Fruit fly (Drosophila melanogaster): ENCODE results near the gene btd.

btd gene

DNA sequence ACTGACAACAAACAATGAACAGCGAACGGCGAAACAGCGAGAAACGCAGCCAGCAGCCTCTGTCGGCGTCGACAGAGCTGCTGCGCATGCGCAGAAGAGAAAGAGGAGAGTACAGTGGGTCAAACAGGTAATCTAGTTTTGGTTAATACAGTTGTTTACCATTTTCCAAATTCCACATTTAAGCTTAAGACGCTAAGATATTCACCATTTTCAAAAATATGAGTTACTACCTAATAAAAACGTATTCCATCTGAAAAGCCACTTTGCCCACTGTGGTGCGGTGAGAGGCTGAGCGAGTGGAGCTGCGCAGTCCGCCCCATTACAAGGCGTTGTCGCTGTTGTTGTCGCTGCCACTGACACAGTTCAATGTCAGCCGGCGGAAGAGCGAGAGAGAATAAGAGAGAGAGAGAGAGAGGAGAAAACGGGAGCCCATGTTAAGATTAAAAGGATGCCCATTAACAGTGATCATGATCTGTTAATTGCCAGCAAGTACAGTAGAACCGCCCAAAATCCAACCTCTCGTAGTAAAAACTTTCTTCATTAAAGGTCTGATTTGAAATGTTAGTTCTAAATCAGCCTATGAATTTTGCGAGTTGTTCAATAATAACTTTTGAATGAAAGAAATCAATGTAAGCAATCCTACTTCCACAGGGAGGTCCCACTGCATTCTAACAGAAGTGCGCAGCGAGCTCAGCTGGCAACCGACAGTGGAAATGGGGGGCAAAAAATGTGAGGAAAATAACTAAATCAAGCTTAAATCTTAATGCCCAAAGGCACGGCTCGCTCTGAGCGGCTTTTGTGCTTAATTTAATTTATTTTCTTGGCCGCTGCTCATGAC, 43.0 kb upstream of the btd start (continued):
- TF ChIP-seq dysf (GFP tag; IDR thresholded peaks at IDR 0.05): peak; percentile 95
- TF ChIP-seq CG43689 (GFP tag; IDR thresholded peaks at IDR 0.05): peak; percentile 90
- peak; percentile 94 for TF ChIP-seq CG3726 (GFP tag; IDR thresholded peaks at IDR 0.05)
- TF ChIP-seq scrt (GFP tag; optimal IDR thresholded peaks at IDR 0.05): peak; percentile 79
- peak; percentile 91 for TF ChIP-seq CG14710 (tag; optimal IDR thresholded peaks at IDR 0.05)
- TF ChIP-seq twi (tag; optimal IDR thresholded peaks at IDR 0.05): peak; percentile 79
- TF ChIP-seq CG15073 (GFP tag; optimal IDR thresholded peaks at IDR 0.05): peak; percentile 77
- TF ChIP-seq tin (GFP tag; optimal IDR thresholded peaks at IDR 0.05): peak; percentile 95
- peak; percentile 66 for TF ChIP-seq CG10565 (GFP tag; optimal IDR thresholded peaks at IDR 0.05)
- TF ChIP-seq pita (GFP tag; optimal IDR thresholded peaks at IDR 0.05): no peak
- TF ChIP-seq CG6654 (GFP tag; optimal IDR thresholded peaks at IDR 0.05): peak; percentile 81
- peak; percentile 94 for TF ChIP-seq ems (GFP tag; optimal IDR thresholded peaks at IDR 0.05)
- peak; percentile 85 for TF ChIP-seq Bdp1 (GFP tag; optimal IDR thresholded peaks at IDR 0.05)
- peak; percentile 84 for TF ChIP-seq zen (tag; optimal IDR thresholded peaks at IDR 0.05)
- TF ChIP-seq hkb (optimal IDR thresholded peaks at IDR 0.05): no peak
- TF ChIP-seq hkb (GFP tag; IDR thresholded peaks at IDR 0.05): peak; percentile 98
- peak; percentile 10 for TF ChIP-seq CG15479 (GFP tag; optimal IDR thresholded peaks at IDR 0.05)
- TF ChIP-seq usp (GFP tag; optimal IDR thresholded peaks at IDR 0.05): no peak
- peak; percentile 90 for TF ChIP-seq cato (GFP tag; optimal IDR thresholded peaks at IDR 0.05; ENCODE audit: borderline replicate concordance)
- TF ChIP-seq Hsf (GFP tag; optimal IDR thresholded peaks at IDR 0.05): peak; percentile 94
- peak; percentile 85 for TF ChIP-seq Fer3 (tag; optimal IDR thresholded peaks at IDR 0.05)
- peak; percentile 92 for TF ChIP-seq CG30431 (GFP tag; optimal IDR thresholded peaks at IDR 0.05)
- peak; percentile 98 for TF ChIP-seq zfh1 (GFP tag; IDR thresholded peaks at IDR 0.05)
- TF ChIP-seq CG6689 (GFP tag; IDR thresholded peaks at IDR 0.05): peak; percentile 96
- peak; percentile 85 for TF ChIP-seq CG8359 (GFP tag; optimal IDR thresholded peaks at IDR 0.05; ENCODE audit: borderline replicate concordance)
- peak; percentile 91 for TF ChIP-seq gt (GFP tag; IDR thresholded peaks at IDR 0.05)
- peak; percentile 49 for TF ChIP-seq D19B (GFP tag; optimal IDR thresholded peaks at IDR 0.05)
- peak; percentile 89 for TF ChIP-seq fd64A (GFP tag; optimal IDR thresholded peaks at IDR 0.05)
- TF ChIP-seq CG7987 (GFP tag; optimal IDR thresholded peaks at IDR 0.05): peak; percentile 75
- peak; percentile 91 for TF ChIP-seq CG2202 (tag; optimal IDR thresholded peaks at IDR 0.05)
- TF ChIP-seq CG14860 (GFP tag; IDR thresholded peaks at IDR 0.05; ENCODE audit: partially characterized antibody): no peak
- peak; percentile 96 for TF ChIP-seq gem (tag; optimal IDR thresholded peaks at IDR 0.05)
- peak; percentile 76 for TF ChIP-seq toy (GFP tag; IDR thresholded peaks at IDR 0.05)
- peak; percentile 94 to 96 for TF ChIP-seq chif (GFP tag; optimal IDR thresholded peaks at IDR 0.05)
- TF ChIP-seq dan (GFP tag; IDR thresholded peaks at IDR 0.05): peak; percentile 91
- TF ChIP-seq Chrac-16 (GFP tag; optimal IDR thresholded peaks at IDR 0.05): peak; percentile 96
- peak; percentile 75 for TF ChIP-seq CG3281 (GFP tag; optimal IDR thresholded peaks at IDR 0.05)
- TF ChIP-seq lov (optimal IDR thresholded peaks at IDR 0.05): no peak
- peak; percentile 97 for TF ChIP-seq lov (GFP tag; IDR thresholded peaks at IDR 0.05)
- TF ChIP-seq zfh2 (GFP tag; optimal IDR thresholded peaks at IDR 0.05): peak; percentile 72
- TF ChIP-seq Ptx1 (GFP tag; IDR thresholded peaks at IDR 0.05): peak; percentile 96
- peak; percentile 89 for TF ChIP-seq Gug (GFP tag; IDR thresholded peaks at IDR 0.05)
- TF ChIP-seq trem (tag; optimal IDR thresholded peaks at IDR 0.05): peak; percentile 91
- peak; percentile 84 for TF ChIP-seq Lhr (GFP tag; optimal IDR thresholded peaks at IDR 0.05)
- TF ChIP-seq mam (GFP tag; optimal IDR thresholded peaks at IDR 0.05): peak; percentile 84
- peak; percentile 82 for TF ChIP-seq Max (GFP tag; optimal IDR thresholded peaks at IDR 0.05)
- TF ChIP-seq btn (GFP tag; optimal IDR thresholded peaks at IDR 0.05): peak; percentile 93
- TF ChIP-seq CG12659 (GFP tag; optimal IDR thresholded peaks at IDR 0.05): peak; percentile 94
- peak; percentile 92 for TF ChIP-seq CG11456 (GFP tag; IDR thresholded peaks at IDR 0.05)
- peak; percentile 70 for TF ChIP-seq sd (tag; optimal IDR thresholded peaks at IDR 0.05)
